Worm (Caenorhabditis elegans) whole organism, L1 larva: Measurements from ENCODE around the gene F07B10.7.

Experiments used
- nhr-12 ChIP-seq: sonication (generic microtip); optimal IDR thresholded peaks from 2 replicates; lab custom pipeline; 2017; ENCODE audit warnings: missing biosample characterization, missing genetic modification characterization
- unc-98 ChIP-seq: fragments of 200-800 bp; sonication (Bioruptor generic); IDR thresholded peaks from 2 replicates; pipeline ENCODE4 v1.3.6; 2022; ENCODE audit warnings: missing genetic modification characterization, missing compliant biosample characterization

- TF ChIP-seq nhr-12 (tag; lab: Kevin White, UChicago) (no peak), unc-98 (GFP tag; lab: Robert Waterston, UW) (no peak)
Measured at ce11 chrV:11244539-11244938, 16.0 kb downstream of the F07B10.7 start, which contains the start of gene mxl-1.
